Fruit fly (Drosophila melanogaster): Measurements from ENCODE around the gene gogo.
A peak's percentile ranks its signal among the peaks of the same experiment; 100 is the strongest.

Gene gogo

dm6 chr3L:20295095-20295494 is at the start of gene gogo:
Gene gogo, minus strand, starts transcription at chr3L:20295133.
- TF ChIP-seq D1 (tag; optimal IDR thresholded peaks at IDR 0.05) (no peak), CG4496 (GFP tag; IDR thresholded peaks at IDR 0.05) (no peak), CG12605 (GFP tag; IDR thresholded peaks at IDR 0.05) (no peak), Ets98B (GFP tag; IDR thresholded peaks at IDR 0.05) (no peak), Pif1A (GFP tag; optimal IDR thresholded peaks at IDR 0.05) (no peak), CG8301 (tag; optimal IDR thresholded peaks at IDR 0.05) (no peak), fd96Ca (GFP tag; IDR thresholded peaks at IDR 0.05) (no peak), CG17806 (tag; optimal IDR thresholded peaks at IDR 0.05) (no peak), rn (GFP tag; IDR thresholded peaks at IDR 0.05) (no peak), Snoo (tag; optimal IDR thresholded peaks at IDR 0.05) (no peak), CG32121 (GFP tag; IDR thresholded peaks at IDR 0.05) (no peak), CG9948 (tag; optimal IDR thresholded peaks at IDR 0.05) (no peak), CG15710 (tag; optimal IDR thresholded peaks at IDR 0.05) (no peak), CG34367 (tag; optimal IDR thresholded peaks at IDR 0.05) (no peak), gl (tag; optimal IDR thresholded peaks at IDR 0.05) (no peak), CG13204 (GFP tag; optimal IDR thresholded peaks at IDR 0.05) (no peak)

- TF ChIP-seq CG17806 (tag; optimal IDR thresholded peaks at IDR 0.05) (no peak), CG10348 (GFP tag; IDR thresholded peaks at IDR 0.05) (no peak), D1 (tag; optimal IDR thresholded peaks at IDR 0.05) (no peak), fd96Ca (GFP tag; IDR thresholded peaks at IDR 0.05) (no peak), Pif1A (GFP tag; optimal IDR thresholded peaks at IDR 0.05) (no peak), CG12605 (GFP tag; IDR thresholded peaks at IDR 0.05) (no peak), CG14655 (GFP tag; optimal IDR thresholded peaks at IDR 0.05) (no peak), CG9948 (tag; optimal IDR thresholded peaks at IDR 0.05) (no peak), CG13204 (GFP tag; optimal IDR thresholded peaks at IDR 0.05) (no peak), CG8301 (tag; optimal IDR thresholded peaks at IDR 0.05) (no peak)
Observed at dm6 chr3L:20342334-20342733, 47.4 kb upstream of the gogo start, which contains the start of gene Spn77Bc. Gene Spn77Bc, plus strand, starts transcription at chr3L:20342634.

dm6 chr3L:20320652-20321051 is 25.7 kb upstream of the gogo start, which contains the start of gene Spn77Bb:
Gene Spn77Bb, plus strand, starts transcription at chr3L:20320952.
- TF ChIP-seq CG8301 (tag; optimal IDR thresholded peaks at IDR 0.05), result no peak
- TF ChIP-seq CG15710 (tag; optimal IDR thresholded peaks at IDR 0.05), result no peak
- no peak for TF ChIP-seq CG32121 (GFP tag; IDR thresholded peaks at IDR 0.05)
- no peak for TF ChIP-seq fd96Ca (GFP tag; IDR thresholded peaks at IDR 0.05)
- no peak for TF ChIP-seq CG9948 (tag; optimal IDR thresholded peaks at IDR 0.05)
- no peak for TF ChIP-seq Pif1A (GFP tag; optimal IDR thresholded peaks at IDR 0.05)
- no peak for TF ChIP-seq rn (GFP tag; IDR thresholded peaks at IDR 0.05)
- no peak for TF ChIP-seq CG4496 (GFP tag; IDR thresholded peaks at IDR 0.05)
- TF ChIP-seq CG10348 (GFP tag; IDR thresholded peaks at IDR 0.05), result no peak
- no peak for TF ChIP-seq CG14655 (GFP tag; optimal IDR thresholded peaks at IDR 0.05)
- TF ChIP-seq EcR (GFP tag; optimal IDR thresholded peaks at IDR 0.05), result no peak
- no peak for TF ChIP-seq CG17806 (tag; optimal IDR thresholded peaks at IDR 0.05)

- TF ChIP-seq D1 (tag; optimal IDR thresholded peaks at IDR 0.05) (no peak), Pif1A (GFP tag; optimal IDR thresholded peaks at IDR 0.05) (no peak), CG32121 (GFP tag; IDR thresholded peaks at IDR 0.05) (no peak), CG8159 (tag; optimal IDR thresholded peaks at IDR 0.05) (no peak), CG8301 (tag; optimal IDR thresholded peaks at IDR 0.05) (no peak), CG34367 (tag; optimal IDR thresholded peaks at IDR 0.05) (no peak), CG15710 (tag; optimal IDR thresholded peaks at IDR 0.05) (no peak), fd96Ca (GFP tag; IDR thresholded peaks at IDR 0.05) (no peak), EcR (GFP tag; optimal IDR thresholded peaks at IDR 0.05) (no peak), CG14655 (GFP tag; optimal IDR thresholded peaks at IDR 0.05) (no peak), CG10348 (GFP tag; IDR thresholded peaks at IDR 0.05) (no peak), rn (GFP tag; IDR thresholded peaks at IDR 0.05) (no peak), CG13204 (GFP tag; optimal IDR thresholded peaks at IDR 0.05) (no peak), CG17806 (tag; optimal IDR thresholded peaks at IDR 0.05) (no peak), Ets98B (GFP tag; IDR thresholded peaks at IDR 0.05) (no peak), gl (tag; optimal IDR thresholded peaks at IDR 0.05) (no peak), CG12605 (GFP tag; IDR thresholded peaks at IDR 0.05) (no peak), CG4496 (GFP tag; IDR thresholded peaks at IDR 0.05) (no peak)
Observed at dm6 chr3L:20320044-20320443, 25.1 kb upstream of the gogo start.

dm6 chr3L:20317751-20318150 is 22.8 kb upstream of the gogo start:
- no peak for TF ChIP-seq Pif1A (GFP tag; optimal IDR thresholded peaks at IDR 0.05)
- TF ChIP-seq rn (GFP tag; IDR thresholded peaks at IDR 0.05), result no peak
- no peak for TF ChIP-seq CG17806 (tag; optimal IDR thresholded peaks at IDR 0.05)
- TF ChIP-seq EcR (GFP tag; optimal IDR thresholded peaks at IDR 0.05), result no peak
- no peak for TF ChIP-seq D1 (tag; optimal IDR thresholded peaks at IDR 0.05)
- TF ChIP-seq CG15710 (tag; optimal IDR thresholded peaks at IDR 0.05), result no peak
- TF ChIP-seq CG8301 (tag; optimal IDR thresholded peaks at IDR 0.05), result no peak
- no peak for TF ChIP-seq CG10348 (GFP tag; IDR thresholded peaks at IDR 0.05)
- no peak for TF ChIP-seq CG34367 (tag; optimal IDR thresholded peaks at IDR 0.05)
- TF ChIP-seq CG8159 (tag; optimal IDR thresholded peaks at IDR 0.05), result no peak
- no peak for TF ChIP-seq CG12605 (GFP tag; IDR thresholded peaks at IDR 0.05)
- TF ChIP-seq Pif1B (GFP tag; optimal IDR thresholded peaks at IDR 0.05), result no peak
- TF ChIP-seq CG32121 (GFP tag; IDR thresholded peaks at IDR 0.05), result no peak
- no peak for TF ChIP-seq Snoo (tag; optimal IDR thresholded peaks at IDR 0.05)
- no peak for TF ChIP-seq Ets98B (GFP tag; IDR thresholded peaks at IDR 0.05)
- TF ChIP-seq CG13204 (GFP tag; optimal IDR thresholded peaks at IDR 0.05), result no peak
- TF ChIP-seq CG4496 (GFP tag; IDR thresholded peaks at IDR 0.05), result no peak
- no peak for TF ChIP-seq CG14655 (GFP tag; optimal IDR thresholded peaks at IDR 0.05)

dm6 chr3L:20316956-20317589 is 22.1 kb upstream of the gogo start, which contains the start of gene Spn77Ba:
Gene Spn77Ba, plus strand, starts transcription at chr3L:20317190.
- TF ChIP-seq CG12605 (GFP tag; IDR thresholded peaks at IDR 0.05) (no peak; the same call in 1 of the 2 replicates), EcR (GFP tag; optimal IDR thresholded peaks at IDR 0.05) (peak; percentile 45), CG32121 (GFP tag; IDR thresholded peaks at IDR 0.05) (no peak), Pif1B (GFP tag; optimal IDR thresholded peaks at IDR 0.05) (peak; percentile 39), CG15710 (tag; optimal IDR thresholded peaks at IDR 0.05) (no peak), Ets98B (GFP tag; IDR thresholded peaks at IDR 0.05) (peak; percentile 65; the same call in 1 of the 2 replicates), CG34367 (tag; optimal IDR thresholded peaks at IDR 0.05) (peak; percentile 33), CG17806 (tag; optimal IDR thresholded peaks at IDR 0.05) (no peak), rn (GFP tag; IDR thresholded peaks at IDR 0.05) (no peak), gl (tag; optimal IDR thresholded peaks at IDR 0.05) (peak; percentile 70), CG14655 (GFP tag; optimal IDR thresholded peaks at IDR 0.05) (no peak), Snoo (tag; optimal IDR thresholded peaks at IDR 0.05) (no peak), CG8159 (tag; optimal IDR thresholded peaks at IDR 0.05) (no peak), fd96Ca (GFP tag; IDR thresholded peaks at IDR 0.05) (peak; percentile 57; the same call in 1 of the 3 replicates), CG9948 (tag; optimal IDR thresholded peaks at IDR 0.05) (no peak), CG10348 (GFP tag; IDR thresholded peaks at IDR 0.05) (0 out of 2 replicates have a peak, but pooled peaks have one; percentile 19), Pif1A (GFP tag; optimal IDR thresholded peaks at IDR 0.05) (peak; percentile 12), CG13204 (GFP tag; optimal IDR thresholded peaks at IDR 0.05) (no peak), CG8301 (tag; optimal IDR thresholded peaks at IDR 0.05) (no peak), D1 (tag; optimal IDR thresholded peaks at IDR 0.05) (no peak), CG4496 (GFP tag; IDR thresholded peaks at IDR 0.05) (peak; percentile 69; the same call in 2 of the 3 replicates)

All from whole organism, pupa.